Fruit fly (Drosophila melanogaster): ENCODE measurements around the gene Ras64B.

Ras64B gene

dm6 chr3L:4122185-4122767, 16.6 kb upstream of the Ras64B start, which contains the start of gene Chd64 (continued):
- no peak for TF ChIP-seq CG2202 (tag; optimal IDR thresholded peaks at IDR 0.05)
- no peak; the same call in 2 of the 3 replicates for TF ChIP-seq B-H1 (GFP tag; IDR thresholded peaks at IDR 0.05)
- peak; percentile 71 for TF ChIP-seq HmgZ (tag; optimal IDR thresholded peaks at IDR 0.05)
- peak; percentile 10 for TF ChIP-seq MESR4 (GFP tag; optimal IDR thresholded peaks at IDR 0.05)
- TF ChIP-seq CG7556 (GFP tag; optimal IDR thresholded peaks at IDR 0.05): peak; percentile 53
- TF ChIP-seq Chrac-16 (GFP tag; optimal IDR thresholded peaks at IDR 0.05): peak; percentile 5
- peak; percentile 54 for TF ChIP-seq CG6765 (GFP tag; optimal IDR thresholded peaks at IDR 0.05)
- 0 out of 3 replicates have a peak, but pooled peaks have one; percentile 18 for TF ChIP-seq Mrtf (GFP tag; IDR thresholded peaks at IDR 0.05)
- no peak for TF ChIP-seq bab2 (GFP tag; optimal IDR thresholded peaks at IDR 0.05)
- TF ChIP-seq ap (GFP tag; IDR thresholded peaks at IDR 0.05): no peak
- TF ChIP-seq CG10267 (tag; optimal IDR thresholded peaks at IDR 0.05): peak; percentile 68
- no peak for TF ChIP-seq CG3163 (GFP tag; optimal IDR thresholded peaks at IDR 0.05)
- TF ChIP-seq CG4328 (GFP tag; optimal IDR thresholded peaks at IDR 0.05): no peak
- TF ChIP-seq NK7.1 (GFP tag; optimal IDR thresholded peaks at IDR 0.05): no peak
- TF ChIP-seq HLH3B (GFP tag; IDR thresholded peaks at IDR 0.05): no peak
- TF ChIP-seq Mad (GFP tag; optimal IDR thresholded peaks at IDR 0.05): no peak
- peak; percentile 81 for TF ChIP-seq exex (tag; optimal IDR thresholded peaks at IDR 0.05)
- TF ChIP-seq Fer3 (tag; optimal IDR thresholded peaks at IDR 0.05): peak; percentile 40
- peak; percentile 63 for TF ChIP-seq sug (tag; optimal IDR thresholded peaks at IDR 0.05)
- 0 out of 3 replicates have a peak, but pooled peaks have one; percentile 19 for TF ChIP-seq CG6791 (GFP tag; IDR thresholded peaks at IDR 0.05; ENCODE audit: partially characterized antibody)
- TF ChIP-seq Dref (GFP tag; IDR thresholded peaks at IDR 0.05): no peak
- TF ChIP-seq Atf3 (GFP tag; optimal IDR thresholded peaks at IDR 0.05): peak; percentile 93
- TF ChIP-seq Med (GFP tag): peak; percentile 94
- no peak for TF ChIP-seq CG31388 (GFP tag; optimal IDR thresholded peaks at IDR 0.05)
- TF ChIP-seq CG10654 (GFP tag; optimal IDR thresholded peaks at IDR 0.05): no peak
- TF ChIP-seq CG10543 (GFP tag; optimal IDR thresholded peaks at IDR 0.05): peak; percentile 86
- TF ChIP-seq CG2889 (GFP tag; IDR thresholded peaks at IDR 0.05): no peak
- TF ChIP-seq CG6813 (GFP tag; optimal IDR thresholded peaks at IDR 0.05): peak; percentile 67
- TF ChIP-seq CG9797 (GFP tag; optimal IDR thresholded peaks at IDR 0.05): no peak
- TF ChIP-seq NfI (GFP tag; optimal IDR thresholded peaks at IDR 0.05): peak; percentile 6
- TF ChIP-seq CG11085 (GFP tag; IDR thresholded peaks at IDR 0.05): peak; percentile 9; the same call in 1 of the 2 replicates
- TF ChIP-seq GATAe (GFP tag; conservative IDR thresholded peaks at IDR 0.05): no peak
- no peak for TF ChIP-seq CG17361 (GFP tag; IDR thresholded peaks at IDR 0.05)
- no peak for TF ChIP-seq dan (GFP tag; IDR thresholded peaks at IDR 0.05)
- TF ChIP-seq CG9727 (GFP tag; optimal IDR thresholded peaks at IDR 0.05): no peak
- peak; percentile 77 for TF ChIP-seq Dbx (GFP tag; IDR thresholded peaks at IDR 0.05)
- peak; percentile 46 for TF ChIP-seq Deaf1 (tag; optimal IDR thresholded peaks at IDR 0.05)
- no peak for TF ChIP-seq toy (GFP tag; IDR thresholded peaks at IDR 0.05)
- TF ChIP-seq zf30C (GFP tag; optimal IDR thresholded peaks at IDR 0.05): peak; percentile 20
- peak; percentile 55; the same call in 2 of the 3 replicates for TF ChIP-seq CG34224 (GFP tag; IDR thresholded peaks at IDR 0.05; ENCODE audit: partially characterized antibody)
- TF ChIP-seq CG7839 (tag; optimal IDR thresholded peaks at IDR 0.05): no peak
- TF ChIP-seq pho (GFP tag; optimal IDR thresholded peaks at IDR 0.05): peak; percentile 35
- TF ChIP-seq Rfx (GFP tag; IDR thresholded peaks at IDR 0.05): peak; percentile 58
- TF ChIP-seq gce (GFP tag; IDR thresholded peaks at IDR 0.05): no peak
- TF ChIP-seq dm (GFP tag; optimal IDR thresholded peaks at IDR 0.05): no peak
- TF ChIP-seq CG34376 (GFP tag; optimal IDR thresholded peaks at IDR 0.05): peak; percentile 90
- no peak for TF ChIP-seq CG43689 (GFP tag; IDR thresholded peaks at IDR 0.05)
- no peak for TF ChIP-seq Ets65A (GFP tag)
- TF ChIP-seq ash1 (GFP tag; optimal IDR thresholded peaks at IDR 0.05): peak; percentile 8
- TF ChIP-seq dati (GFP tag; IDR thresholded peaks at IDR 0.05): no peak
- no peak for TF ChIP-seq Lpt (GFP tag; optimal IDR thresholded peaks at IDR 0.05)

All from whole organism, embryonic.